Worm (Caenorhabditis elegans) whole organism, late embryonic: ENCODE results near the gene tmem-135.

Source experiments
- F13H6.1 ChIP-seq: sonication (generic microtip); optimal IDR thresholded peaks from 2 replicates; lab custom pipeline; 2016; ENCODE audit warnings: missing genetic modification characterization, missing compliant biosample characterization
- ama-1 ChIP-seq: fragments of 150-350 bp; optimal IDR thresholded peaks from 2 replicates; lab custom pipeline; 2014
- ceh-9 ChIP-seq: sonication (generic microtip); optimal IDR thresholded peaks from 2 replicates; lab custom pipeline; 2016; ENCODE audit warnings: mild to moderate bottlenecking, missing genetic modification characterization, inconsistent platforms, missing compliant biosample characterization
- nhr-11 ChIP-seq: fragments of 150-350 bp; optimal IDR thresholded peaks from 2 replicates; lab custom pipeline; 2014; ENCODE audit warnings: missing biosample characterization, missing genetic modification characterization
- pha-2 ChIP-seq: sonication (generic microtip); optimal IDR thresholded peaks from 2 replicates; lab custom pipeline; 2017; ENCODE audit warnings: mild to moderate bottlenecking, missing genetic modification characterization, missing compliant biosample characterization
- pha-4 ChIP-seq: fragments of 150-350 bp; optimal IDR thresholded peaks from 2 replicates; lab custom pipeline; 2018; ENCODE audit warnings: missing biosample characterization, missing genetic modification reagents, missing genetic modification characterization
- pqm-1 ChIP-seq: sonication (generic microtip); optimal IDR thresholded peaks from 2 replicates; lab custom pipeline; 2016; ENCODE audit warnings: missing genetic modification characterization, missing compliant biosample characterization

DNA sequence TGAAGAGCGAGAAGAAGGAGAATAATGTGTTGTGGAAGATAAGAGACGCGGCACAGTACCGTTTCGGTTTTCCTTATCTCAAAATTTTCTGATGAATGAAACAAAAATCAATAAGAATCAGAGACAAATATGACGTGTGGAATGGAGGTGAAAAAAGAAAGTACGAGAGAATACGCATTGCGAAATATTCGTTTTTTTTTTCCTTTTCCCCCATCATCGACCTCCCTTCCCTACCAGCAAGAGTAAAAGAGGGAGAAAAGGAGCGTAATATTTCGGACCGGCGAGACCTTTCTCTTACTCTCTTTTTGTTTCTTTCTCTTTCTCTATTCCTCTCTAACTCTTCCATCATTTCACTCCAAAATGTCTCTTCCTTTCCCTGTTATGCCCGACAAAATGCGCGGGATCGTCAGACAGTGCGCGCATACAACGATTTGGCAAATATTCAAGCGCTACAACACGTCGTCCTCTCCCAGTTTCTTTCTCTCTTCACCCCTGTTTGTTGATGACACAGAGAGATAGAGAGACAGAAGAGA lies 11.1 kb upstream of the tmem-135 start:
- TF ChIP-seq ama-1 (lab: Kevin White, UChicago), result no peak
- TF ChIP-seq pha-4 (tag; lab: Kevin White, UChicago), result no peak
- no peak for TF ChIP-seq F13H6.1 (tag; lab: Kevin White, UChicago)
- TF ChIP-seq ceh-9 (tag; lab: Kevin White, UChicago), result no peak
- peak; percentile 8 for TF ChIP-seq pha-2 (tag; lab: Kevin White, UChicago)
- no peak for TF ChIP-seq pqm-1
- TF ChIP-seq nhr-11 (tag; lab: Kevin White, UChicago), result no peak
